Worm (Caenorhabditis elegans) whole organism, mixed stage, embryonic: ENCODE data around the gene srg-65.

ENCODE experiments used
- ceh-43 ChIP-seq: fragments of 200-800 bp; sonication (Bioruptor generic); optimal IDR thresholded peaks from 2 replicates; lab custom pipeline; 2018; ENCODE audit warnings: mild to moderate bottlenecking, missing genetic modification characterization, moderate library complexity, missing compliant biosample characterization
- elt-3 ChIP-seq: fragments of 150-350 bp; optimal IDR thresholded peaks from 2 replicates; lab custom pipeline; 2014; ENCODE audit warnings: missing biosample characterization, missing genetic modification characterization
- lin-13 ChIP-seq: fragments of 150-350 bp; optimal IDR thresholded peaks from 2 replicates; lab custom pipeline; 2014; ENCODE audit warnings: missing biosample characterization, missing genetic modification characterization
- mab-5 ChIP-seq: fragments of 150-350 bp; optimal IDR thresholded peaks from 2 replicates; lab custom pipeline; 2014; ENCODE audit warnings: missing biosample characterization, missing genetic modification characterization
- nhr-12 ChIP-seq: fragments of 150-350 bp; optimal IDR thresholded peaks from 2 replicates; lab custom pipeline; 2014; ENCODE audit warnings: missing biosample characterization, missing genetic modification characterization
- nhr-237 ChIP-seq: fragments of 150-350 bp; optimal IDR thresholded peaks from 2 replicates; lab custom pipeline; 2014; ENCODE audit warnings: missing biosample characterization, missing genetic modification characterization
- nhr-28 ChIP-seq: fragments of 150-350 bp; optimal IDR thresholded peaks from 2 replicates; lab custom pipeline; 2014; ENCODE audit warnings: missing biosample characterization, missing genetic modification characterization
- nhr-76 ChIP-seq: sonication (generic microtip); optimal IDR thresholded peaks from 2 replicates; lab custom pipeline; 2017; ENCODE audit warnings: missing biosample characterization, missing genetic modification characterization
- sem-2 ChIP-seq: fragments of 200-800 bp; sonication (Bioruptor generic); optimal IDR thresholded peaks from 2 replicates; lab custom pipeline; 2018; ENCODE audit warnings: mild to moderate bottlenecking, missing genetic modification characterization, missing compliant biosample characterization
- snpc-4 ChIP-seq: fragments of 150-350 bp; optimal IDR thresholded peaks from 2 replicates; lab custom pipeline; 2014; ENCODE audit warnings: missing biosample characterization, missing genetic modification characterization
- unc-39 ChIP-seq: fragments of 150-350 bp; optimal IDR thresholded peaks from 2 replicates; lab custom pipeline; 2014; ENCODE audit warnings: missing biosample characterization, missing genetic modification characterization
- unc-62 ChIP-seq: fragments of 150-350 bp; optimal IDR thresholded peaks from 2 replicates; lab custom pipeline; 2014; ENCODE audit warnings: missing biosample characterization, missing genetic modification reagents, missing genetic modification characterization
- ztf-11 ChIP-seq: fragments of 150-350 bp; optimal IDR thresholded peaks from 2 replicates; lab custom pipeline; 2014; ENCODE audit warnings: missing biosample characterization, missing genetic modification characterization

DNA sequence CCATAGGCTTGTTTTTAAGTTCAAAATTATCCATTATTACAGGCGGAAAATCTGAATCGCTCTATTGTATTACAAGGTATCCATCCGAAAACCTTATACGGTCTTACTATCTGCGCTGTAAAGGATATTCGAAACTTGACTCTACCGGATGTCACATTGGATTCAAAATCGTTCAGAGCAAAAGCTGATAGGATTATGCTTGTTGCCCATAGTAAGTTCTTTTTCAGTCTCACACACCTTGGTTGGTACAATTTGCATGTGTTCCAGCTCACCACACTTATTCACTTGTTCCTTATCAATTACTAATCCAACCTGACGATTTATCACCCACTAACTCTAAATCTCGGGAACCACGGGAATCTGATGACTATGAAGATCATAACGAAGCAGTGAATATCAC, 42.9 kb upstream of the srg-65 start:
- TF ChIP-seq unc-62 (GFP tag; lab: Kevin White, UChicago) = no peak
- TF ChIP-seq sem-2 (GFP tag; lab: Kevin White, UChicago) = no peak
- TF ChIP-seq nhr-28 (tag; lab: Kevin White, UChicago) = no peak
- no peak for TF ChIP-seq ztf-11 (tag; lab: Kevin White, UChicago)
- no peak for TF ChIP-seq lin-13 (tag; lab: Kevin White, UChicago)
- TF ChIP-seq nhr-12 = no peak
- TF ChIP-seq nhr-76 = no peak
- no peak for TF ChIP-seq mab-5
- TF ChIP-seq unc-39 (tag; lab: Kevin White, UChicago) = no peak
- no peak for TF ChIP-seq snpc-4 (tag; lab: Kevin White, UChicago)
- TF ChIP-seq ceh-43 (GFP tag; lab: Kevin White, UChicago) = no peak
- TF ChIP-seq elt-3 (tag; lab: Kevin White, UChicago) = no peak
- no peak for TF ChIP-seq nhr-237 (tag; lab: Kevin White, UChicago)
